Worm (Caenorhabditis elegans) whole organism, young adult: ENCODE measurements around the gene F39F10.2.

Experiments
- B0019.2 ChIP-seq: fragments of 200-800 bp; sonication (Bioruptor generic); conservative IDR thresholded peaks from 2 replicates; pipeline ENCODE4 v1.3.6; 2022; ENCODE audit warnings: missing genetic modification reagents, missing genetic modification characterization, missing compliant biosample characterization
- B0336.3 ChIP-seq: fragments of 200-800 bp; sonication (Bioruptor generic); IDR thresholded peaks from 2 replicates; pipeline ENCODE4 v1.3.6; 2022; ENCODE audit warnings: missing genetic modification characterization, missing compliant biosample characterization
- D2030.7 ChIP-seq: fragments of 200-800 bp; sonication (Bioruptor generic); IDR thresholded peaks from 2 replicates; pipeline ENCODE4 v1.3.6; 2022; ENCODE audit warnings: missing genetic modification reagents, missing genetic modification characterization, missing compliant biosample characterization
- F23B12.7 ChIP-seq: sonication (generic microtip); optimal IDR thresholded peaks from 2 replicates; lab custom pipeline; 2017; ENCODE audit warnings: missing genetic modification characterization, mild to moderate bottlenecking, missing compliant biosample characterization, antibody characterized with exemption, moderate library complexity; ENCODE audit not compliant: insufficient read depth
- F55B11.4 ChIP-seq: sonication (generic microtip); optimal IDR thresholded peaks from 2 replicates; lab custom pipeline; 2016; ENCODE audit warnings: missing compliant biosample characterization, missing genetic modification characterization, borderline replicate concordance; ENCODE audit not compliant: insufficient read depth
- F57A8.1 ChIP-seq: fragments of 200-800 bp; sonication (Bioruptor generic); optimal IDR thresholded peaks from 2 replicates; lab custom pipeline; 2018; ENCODE audit warnings: mild to moderate bottlenecking, missing genetic modification characterization, moderate library complexity, missing compliant biosample characterization
- K11D2.4 ChIP-seq: fragments of 200-800 bp; sonication (Bioruptor generic); IDR thresholded peaks from 2 replicates; pipeline ENCODE4 v1.3.6; 2022; ENCODE audit warnings: missing genetic modification reagents, missing genetic modification characterization, missing compliant biosample characterization
- Y56A3A.18 ChIP-seq: fragments of 200-800 bp; sonication (Bioruptor generic); IDR thresholded peaks from 2 replicates; pipeline ENCODE4 v1.3.6; 2022; ENCODE audit warnings: missing genetic modification reagents, missing genetic modification characterization, missing compliant biosample characterization
- Y79H2A.3 ChIP-seq: fragments of 200-800 bp; sonication (Bioruptor generic); conservative IDR thresholded peaks from 2 replicates; pipeline ENCODE4 v1.3.6; 2022; ENCODE audit warnings: missing genetic modification reagents, missing genetic modification characterization, missing compliant biosample characterization
- attf-5 ChIP-seq: fragments of 200-800 bp; sonication (Bioruptor generic); optimal IDR thresholded peaks from 2 replicates; lab custom pipeline; 2018; ENCODE audit warnings: mild to moderate bottlenecking, missing genetic modification characterization, missing compliant biosample characterization
- attf-6 ChIP-seq: fragments of 200-800 bp; sonication (Bioruptor generic); IDR thresholded peaks from 2 replicates; pipeline ENCODE4 v1.3.6; 2022; ENCODE audit warnings: missing genetic modification reagents, missing genetic modification characterization, missing compliant biosample characterization
- bed-1 ChIP-seq: fragments of 200-800 bp; sonication (Bioruptor generic); IDR thresholded peaks from 2 replicates; pipeline ENCODE4 v1.3.6; 2022; ENCODE audit warnings: missing genetic modification reagents, missing genetic modification characterization, missing compliant biosample characterization
- ceh-100 ChIP-seq: fragments of 200-800 bp; sonication (Bioruptor generic); IDR thresholded peaks from 2 replicates; pipeline ENCODE4 v1.3.6; 2022; ENCODE audit warnings: missing genetic modification reagents, missing genetic modification characterization, missing compliant biosample characterization
- ceh-27 ChIP-seq: fragments of 200-800 bp; sonication (Bioruptor generic); optimal IDR thresholded peaks from 2 replicates; lab custom pipeline; 2018; ENCODE audit warnings: mild to moderate bottlenecking, missing genetic modification characterization, moderate library complexity, missing compliant biosample characterization
- ceh-58 ChIP-seq: fragments of 200-800 bp; sonication (Bioruptor generic); IDR thresholded peaks from 2 replicates; pipeline ENCODE4 v1.3.6; 2022; ENCODE audit warnings: missing genetic modification characterization, missing compliant biosample characterization
- dox-1 ChIP-seq: fragments of 200-800 bp; sonication (Bioruptor generic); IDR thresholded peaks from 2 replicates; pipeline ENCODE4 v1.3.6; 2022; ENCODE audit warnings: missing genetic modification reagents, missing genetic modification characterization, missing compliant biosample characterization
- egrh-3 ChIP-seq: fragments of 200-800 bp; sonication (Bioruptor generic); IDR thresholded peaks from 2 replicates; pipeline ENCODE4 v1.3.6; 2022; ENCODE audit warnings: missing genetic modification reagents, missing genetic modification characterization, missing compliant biosample characterization
- him-1 ChIP-seq: sonication (generic microtip); optimal IDR thresholded peaks from 2 replicates; lab custom pipeline; 2016; ENCODE audit warnings: missing genotype, missing genetic modification reagents, missing genetic modification characterization, missing compliant biosample characterization
- hrde-1 ChIP-seq: sonication (generic microtip); optimal IDR thresholded peaks from 2 replicates; lab custom pipeline; 2016; ENCODE audit warnings: missing genetic modification characterization, mild to moderate bottlenecking, missing compliant biosample characterization, moderate library complexity, missing genotype, missing genetic modification reagents, borderline replicate concordance
- hsf-1 ChIP-seq: fragments of 200-800 bp; sonication (Bioruptor generic); IDR thresholded peaks from 2 replicates; pipeline ENCODE4 v1.3.6; 2022; ENCODE audit warnings: missing genetic modification reagents, missing genetic modification characterization, missing compliant biosample characterization
- let-607 ChIP-seq, 2 experiments: fragments of 200-800 bp in 1 of 2; sonication (Bioruptor generic) in 1 of 2; sonication (generic microtip) in 1 of 2; optimal IDR thresholded peaks; 2 replicates each; lab custom pipeline; 2016 to 2018; ENCODE audit warnings: mild to moderate bottlenecking in 2 of 2, missing compliant biosample characterization in 2 of 2, missing genetic modification characterization in 2 of 2, moderate library complexity in 2 of 2, missing genotype in 1 of 2
- lin-40 ChIP-seq: sonication (generic microtip); optimal IDR thresholded peaks from 2 replicates; lab custom pipeline; 2016; ENCODE audit warnings: missing genetic modification characterization, mild to moderate bottlenecking, missing compliant biosample characterization, missing genotype, missing genetic modification reagents
- lin-54 ChIP-seq: fragments of 200-800 bp; sonication (Bioruptor generic); optimal IDR thresholded peaks from 2 replicates; lab custom pipeline; 2018; ENCODE audit warnings: mild to moderate bottlenecking, missing genetic modification characterization, missing compliant biosample characterization
- lir-1 ChIP-seq: fragments of 200-800 bp; sonication (Bioruptor generic); conservative IDR thresholded peaks from 2 replicates; pipeline ENCODE4 v1.3.6; 2022; ENCODE audit warnings: missing genetic modification reagents, missing genetic modification characterization, missing compliant biosample characterization
- madf-3 ChIP-seq: fragments of 200-800 bp; sonication (Bioruptor generic); IDR thresholded peaks from 2 replicates; pipeline ENCODE4 v1.3.6; 2022; ENCODE audit warnings: missing genetic modification reagents, missing genetic modification characterization, missing compliant biosample characterization
- mcd-1 ChIP-seq: fragments of 200-800 bp; sonication (Bioruptor generic); IDR thresholded peaks from 2 replicates; pipeline ENCODE4 v1.3.6; 2022; ENCODE audit warnings: missing genetic modification reagents, missing genetic modification characterization, missing compliant biosample characterization
- mxl-1 ChIP-seq: sonication (generic microtip); optimal IDR thresholded peaks from 2 replicates; lab custom pipeline; 2016; ENCODE audit warnings: missing genetic modification characterization, missing compliant biosample characterization
- nfyb-1 ChIP-seq: fragments of 200-800 bp; sonication (Bioruptor generic); IDR thresholded peaks from 2 replicates; pipeline ENCODE4 v1.3.6; 2022; ENCODE audit warnings: missing genetic modification reagents, missing genetic modification characterization, missing compliant biosample characterization
- rec-8 ChIP-seq, 2 experiments: sonication (generic microtip); optimal IDR thresholded peaks; 2 replicates each; lab custom pipeline; 2016; ENCODE audit warnings: mild to moderate bottlenecking in 2 of 2, missing genetic modification characterization in 2 of 2, missing genetic modification reagents in 2 of 2, missing genotype in 2 of 2, missing biosample characterization in 1 of 2, missing compliant biosample characterization in 1 of 2, moderate library complexity in 1 of 2
- snpc-4 ChIP-seq, 5 experiments: fragments of 150-350 bp in 1 of 5; sonication (generic microtip) in 4 of 5; optimal IDR thresholded peaks; 2 replicates each; lab custom pipeline; 2014 to 2018; ENCODE audit warnings: missing genetic modification characterization in 5 of 5, missing biosample characterization in 3 of 5, antibody characterized with exemption in 2 of 5, mild to moderate bottlenecking in 2 of 5, missing compliant biosample characterization in 2 of 5, missing genotype in 2 of 5, moderate library complexity in 2 of 5, missing genetic modification reagents in 1 of 5
- zim-3 ChIP-seq: sonication (generic microtip); optimal IDR thresholded peaks from 2 replicates; lab custom pipeline; 2017; ENCODE audit warnings: mild to moderate bottlenecking, missing genetic modification characterization, moderate library complexity, missing compliant biosample characterization
- ztf-18 ChIP-seq: sonication (generic microtip); optimal IDR thresholded peaks from 2 replicates; lab custom pipeline; 2016; ENCODE audit warnings: missing genotype, mild to moderate bottlenecking, missing genetic modification characterization, missing compliant biosample characterization
- ztf-28 ChIP-seq: fragments of 200-800 bp; sonication (Bioruptor generic); IDR thresholded peaks from 2 replicates; pipeline ENCODE4 v1.3.6; 2022; ENCODE audit warnings: missing genetic modification reagents, missing genetic modification characterization, missing compliant biosample characterization

Gene F39F10.2

ce11 chrX:16894577-16894976 lies at the start of gene F39F10.2:
Gene F39F10.2 (plus strand): TSS chrX:16894877.
- TF ChIP-seq D2030.7 (no peak), lin-54 (GFP tag; lab: Kevin White, UChicago) (no peak), zim-3 (tag; lab: Kevin White, UChicago) (no peak), madf-3 (no peak), ceh-27 (GFP tag; lab: Kevin White, UChicago) (no peak), nfyb-1 (GFP tag; lab: Robert Waterston, UW) (no peak), B0336.3 (GFP tag; lab: Robert Waterston, UW) (no peak), mxl-1 (tag; lab: Kevin White, UChicago) (no peak), Y79H2A.3 (GFP tag; lab: Robert Waterston, UW) (no peak), lin-40 (tag; lab: Kevin White, UChicago) (no peak), ztf-28 (GFP tag; lab: Robert Waterston, UW) (no peak), mcd-1 (GFP tag; lab: Robert Waterston, UW) (no peak), F55B11.4 (tag; lab: Kevin White, UChicago) (no peak), rec-8 (tag; optimal IDR thresholded peaks at IDR 0.05; lab: Kevin White, UChicago) (no peak), him-1 (tag; lab: Kevin White, UChicago) (no peak), ztf-18 (no peak), F23B12.7 (tag; lab: Kevin White, UChicago) (no peak), lir-1 (GFP tag; lab: Robert Waterston, UW) (no peak), ceh-58 (GFP tag; lab: Robert Waterston, UW) (no peak), ceh-100 (GFP tag; lab: Robert Waterston, UW) (no peak)

DNA sequence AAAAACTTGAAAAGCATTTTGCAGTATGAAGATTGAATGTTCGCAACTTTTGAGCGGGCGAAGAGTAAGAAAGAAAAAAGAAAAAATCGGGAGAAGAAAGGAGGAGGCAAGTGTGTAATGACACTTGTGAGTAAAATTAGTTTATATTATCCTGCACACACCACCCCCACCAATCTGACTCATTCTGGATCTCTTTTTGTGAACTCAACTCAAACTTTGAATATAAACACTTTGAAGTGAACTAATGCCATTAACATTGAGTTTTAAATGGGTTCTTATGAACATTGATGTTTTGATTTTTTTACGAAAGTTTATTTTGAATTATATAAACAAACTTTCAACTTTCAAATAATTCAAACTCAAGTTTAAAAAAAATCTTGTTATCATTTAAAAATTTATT lies 49.8 kb upstream of the F39F10.2 start, which contains the start of gene F41G4.8:
Gene F41G4.8, minus strand, starts transcription at position 101 of the 400 bp plus-strand sequence.
- TF ChIP-seq attf-5 (GFP tag; lab: Kevin White, UChicago) (no peak), rec-8 (tag; optimal IDR thresholded peaks at IDR 0.05; lab: Kevin White, UChicago) (no peak), B0019.2 (GFP tag; lab: Robert Waterston, UW) (no peak), F57A8.1 (GFP tag; lab: Kevin White, UChicago) (no peak), hrde-1 (tag; lab: Kevin White, UChicago) (no peak), bed-1 (GFP tag; lab: Robert Waterston, UW) (no peak), K11D2.4 (GFP tag; lab: Robert Waterston, UW) (no peak), ztf-28 (GFP tag; lab: Robert Waterston, UW) (no peak), snpc-4 (GFP tag; optimal IDR thresholded peaks at IDR 0.05; lab: Kevin White, UChicago) (no peak), snpc-4 (tag; optimal IDR thresholded peaks at IDR 0.05; lab: Kevin White, UChicago) (no peak), attf-6 (no peak), Y56A3A.18 (GFP tag; lab: Robert Waterston, UW) (no peak), madf-3 (no peak), let-607 (tag; optimal IDR thresholded peaks at IDR 0.05; lab: Kevin White, UChicago) (no peak)

- TF ChIP-seq dox-1 (GFP tag; lab: Robert Waterston, UW) (peak; percentile 71), egrh-3 (GFP tag; lab: Robert Waterston, UW) (peak; percentile 63), hsf-1 (GFP tag; lab: Robert Waterston, UW) (peak; percentile 97), nfyb-1 (GFP tag; lab: Robert Waterston, UW) (0 out of 2 replicates have a peak, but pooled peaks have one; percentile 26)
These were observed 43.3 kb upstream of the F39F10.2 start for ce11 chrX:16851372-16851771.
